Worm (Caenorhabditis elegans): Measurements from ENCODE around the gene F40A3.1.

Gene F40A3.1

DNA sequence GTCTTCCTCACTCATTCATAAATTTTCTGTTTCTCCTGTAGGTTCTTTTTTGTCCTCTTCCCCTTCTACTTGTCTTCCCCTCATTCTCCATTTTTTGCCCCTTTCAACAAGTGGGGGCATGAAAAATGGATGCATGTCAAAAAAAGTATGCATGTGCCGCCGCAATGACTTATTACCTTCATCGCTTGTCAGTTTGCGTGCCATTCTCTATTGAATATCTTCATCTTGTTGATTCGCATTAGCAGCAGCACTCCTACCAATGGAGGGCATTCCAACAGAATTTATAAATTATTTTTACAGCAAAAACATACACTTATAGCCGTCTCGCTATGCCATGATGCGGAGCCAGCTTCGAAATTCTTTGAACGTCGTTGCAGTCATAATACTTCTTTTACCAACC is at the start of gene F40A3.1:
Gene F40A3.1 (plus strand): TSS at position 301 of the 400 bp plus-strand sequence.
- TF ChIP-seq lin-39 (tag; optimal IDR thresholded peaks at IDR 0.05) = peak; percentile 52
- no peak for TF ChIP-seq unc-62 (GFP tag; optimal IDR thresholded peaks at IDR 0.05)

ce11 chrV:7842228-7842627 is 49.1 kb upstream of the F40A3.1 start, which contains the start of gene grd-8:
Gene grd-8, plus strand, starts transcription at chrV:7842528.
- TF ChIP-seq tbx-2 (tag; optimal IDR thresholded peaks at IDR 0.05) (no peak), nfya-1 (tag; optimal IDR thresholded peaks at IDR 0.05; ENCODE audit: insufficient read depth) (no peak), egl-5 (tag; optimal IDR thresholded peaks at IDR 0.05) (no peak), mml-1 (tag; optimal IDR thresholded peaks at IDR 0.05) (no peak), egl-27 (tag; optimal IDR thresholded peaks at IDR 0.05) (no peak), elt-1 (tag; optimal IDR thresholded peaks at IDR 0.05) (no peak), unc-62 (GFP tag; optimal IDR thresholded peaks at IDR 0.05) (no peak), ceh-28 (tag; optimal IDR thresholded peaks at IDR 0.05) (no peak), fkh-10 (GFP tag; optimal IDR thresholded peaks at IDR 0.05) (no peak), nhr-12 (tag; optimal IDR thresholded peaks at IDR 0.05) (no peak), daf-12 (tag; optimal IDR thresholded peaks at IDR 0.05) (no peak), nhr-76 (tag; optimal IDR thresholded peaks at IDR 0.05) (no peak), ZK546.5 (tag; optimal IDR thresholded peaks at IDR 0.05) (no peak)

DNA sequence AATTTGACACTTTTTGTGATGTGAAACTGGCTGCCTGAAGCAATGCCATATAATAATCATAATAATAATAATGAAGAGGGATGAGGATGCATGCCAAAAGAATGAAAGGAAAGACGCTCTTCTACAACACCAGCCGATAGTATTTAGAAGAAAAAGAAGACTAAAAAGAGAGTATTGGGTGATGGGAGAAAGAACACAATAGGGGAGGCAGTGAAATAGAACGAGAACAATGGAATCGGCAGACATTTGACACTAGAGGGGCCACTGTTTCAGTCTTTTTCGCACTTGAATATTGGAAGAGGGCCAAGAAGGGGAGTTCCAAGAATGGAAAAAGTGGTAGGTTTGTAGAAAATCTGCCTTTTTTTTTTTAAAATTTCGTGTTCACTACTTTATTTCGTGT is 44.2 kb upstream of the F40A3.1 start, which contains the start of gene memo-1:
Gene memo-1 (minus strand): TSS at position 2 of the 400 bp plus-strand sequence.
- no peak for TF ChIP-seq tbx-2 (tag; optimal IDR thresholded peaks at IDR 0.05)
- no peak for TF ChIP-seq ceh-82 (tag; optimal IDR thresholded peaks at IDR 0.05)
- no peak for TF ChIP-seq egl-5 (tag; optimal IDR thresholded peaks at IDR 0.05)
- TF ChIP-seq nhr-77 (tag; optimal IDR thresholded peaks at IDR 0.05) = no peak
- no peak for TF ChIP-seq ZK546.5 (tag; optimal IDR thresholded peaks at IDR 0.05)
- TF ChIP-seq fkh-10 (GFP tag; optimal IDR thresholded peaks at IDR 0.05) = no peak
- no peak for TF ChIP-seq eor-1 (tag; optimal IDR thresholded peaks at IDR 0.05)

DNA sequence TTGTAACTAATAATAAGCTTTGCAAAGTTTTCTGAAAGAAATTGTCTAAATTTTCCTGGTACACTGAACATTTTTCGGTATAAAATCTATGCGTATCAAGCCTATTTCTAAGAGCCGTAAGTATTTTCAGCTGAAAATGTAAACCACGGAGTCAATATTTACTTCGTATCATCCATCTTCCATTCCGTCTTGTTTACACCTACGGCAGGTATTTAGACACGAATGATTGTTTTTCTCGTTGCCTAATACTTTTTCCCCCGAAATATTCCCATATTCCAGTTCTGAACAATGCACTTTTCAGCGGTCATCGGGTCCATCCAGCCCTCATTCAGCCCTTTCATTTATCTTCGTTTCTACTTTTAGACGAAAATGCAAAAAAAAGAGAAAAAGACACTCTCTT is 43.6 kb upstream of the F40A3.1 start:
- TF ChIP-seq pha-4 (tag; optimal IDR thresholded peaks at IDR 0.05) = peak; percentile 88
- peak; percentile 32 for TF ChIP-seq lin-39 (tag; optimal IDR thresholded peaks at IDR 0.05)
- TF ChIP-seq unc-39 (tag; optimal IDR thresholded peaks at IDR 0.05) = no peak

- TF ChIP-seq nhr-11 (tag; optimal IDR thresholded peaks at IDR 0.05) (no peak), nhr-237 (tag; optimal IDR thresholded peaks at IDR 0.05) (no peak), pha-4 (tag; optimal IDR thresholded peaks at IDR 0.05) (peak; percentile 45), elt-2 (tag; optimal IDR thresholded peaks at IDR 0.05) (peak; percentile 31), lsy-12 (tag; optimal IDR thresholded peaks at IDR 0.05) (no peak), eor-1 (tag; optimal IDR thresholded peaks at IDR 0.05) (no peak), snpc-4 (tag; optimal IDR thresholded peaks at IDR 0.05) (no peak), nfya-1 (tag; optimal IDR thresholded peaks at IDR 0.05; ENCODE audit: insufficient read depth) (no peak), ceh-82 (tag; optimal IDR thresholded peaks at IDR 0.05) (no peak), ama-1 (optimal IDR thresholded peaks at IDR 0.05) (peak; percentile 8), hmg-11 (tag; optimal IDR thresholded peaks at IDR 0.05) (peak; percentile 38), nhr-23 (tag; optimal IDR thresholded peaks at IDR 0.05) (peak; percentile 15)
Measured at ce11 chrV:7848251-7848650, 43.1 kb upstream of the F40A3.1 start.

- TF ChIP-seq eor-1 (tag; optimal IDR thresholded peaks at IDR 0.05) = no peak
- TF ChIP-seq nhr-43 (tag; optimal IDR thresholded peaks at IDR 0.05; ENCODE audit: poor library complexity, severe bottlenecking) = no peak
- no peak for TF ChIP-seq unc-62 (GFP tag; optimal IDR thresholded peaks at IDR 0.05)
- TF ChIP-seq pqm-1 (tag; optimal IDR thresholded peaks at IDR 0.05) = no peak
- no peak for TF ChIP-seq lin-39 (tag; optimal IDR thresholded peaks at IDR 0.05)
- no peak for TF ChIP-seq nhr-237 (tag; optimal IDR thresholded peaks at IDR 0.05)
Measured at ce11 chrV:7852078-7852477, 39.3 kb upstream of the F40A3.1 start.

DNA sequence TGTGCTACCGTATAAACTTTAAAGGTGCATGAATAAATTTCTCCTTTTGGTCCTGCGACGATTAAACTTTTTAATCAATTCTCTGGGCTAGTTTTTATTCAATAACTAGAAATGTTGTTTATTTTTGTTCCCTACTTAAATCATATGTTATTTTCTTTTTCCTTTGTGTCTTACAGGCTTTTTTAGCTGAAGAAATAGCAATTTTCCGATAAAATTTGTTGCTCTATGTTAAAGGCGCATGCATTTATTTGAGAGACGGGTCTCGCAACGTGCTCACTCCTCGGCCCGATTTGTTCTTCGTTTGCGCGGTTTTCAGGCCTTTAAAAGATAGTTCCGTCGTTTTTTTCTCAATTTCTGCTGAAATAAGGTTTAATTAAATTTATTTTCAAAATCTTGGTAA is 37.4 kb upstream of the F40A3.1 start:
- TF ChIP-seq pqm-1 (tag; optimal IDR thresholded peaks at IDR 0.05) (no peak), nhr-67 (tag; optimal IDR thresholded peaks at IDR 0.05) (no peak), nhr-25 (tag; optimal IDR thresholded peaks at IDR 0.05) (no peak), ZK546.5 (tag; optimal IDR thresholded peaks at IDR 0.05) (no peak), pha-4 (tag; optimal IDR thresholded peaks at IDR 0.05) (peak; percentile 29), lin-15B (tag; optimal IDR thresholded peaks at IDR 0.05) (peak; percentile 14), snpc-4 (tag; optimal IDR thresholded peaks at IDR 0.05) (peak; percentile 19), hmg-11 (tag; optimal IDR thresholded peaks at IDR 0.05) (peak; percentile 19), nfya-1 (tag; optimal IDR thresholded peaks at IDR 0.05; ENCODE audit: insufficient read depth) (peak; percentile 26)
